Fruit fly (Drosophila melanogaster) whole organism, wandering third instar larva: ENCODE data around the gene hale.

Source experiments
- Abd-B ChIP-seq: fragments of >200 bp; optimal IDR thresholded peaks from 2 replicates; lab custom pipeline; 2017; ENCODE audit warnings: missing biosample characterization, missing genetic modification characterization
- CG32264 ChIP-seq: fragments of 200-800 bp; sonication (Bioruptor generic); optimal IDR thresholded peaks from 2 replicates; lab custom pipeline; 2016; ENCODE audit warnings: missing biosample characterization, missing genetic modification characterization
- CG9705 ChIP-seq: fragments of 200-800 bp; sonication (Bioruptor generic); optimal IDR thresholded peaks from 2 replicates; lab custom pipeline; 2018; ENCODE audit warnings: missing biosample characterization, mild to moderate bottlenecking, missing genetic modification characterization
- CrebA ChIP-seq: fragments of 200-800 bp; sonication (Bioruptor generic); optimal IDR thresholded peaks from 2 replicates; lab custom pipeline; 2016; ENCODE audit warnings: missing biosample characterization, mild to moderate bottlenecking, missing genetic modification characterization, borderline replicate concordance
- Dfd ChIP-seq: fragments of >200 bp; optimal IDR thresholded peaks from 2 replicates; lab custom pipeline; 2017; ENCODE audit warnings: missing biosample characterization, missing genetic modification characterization
- Dif ChIP-seq: fragments of 200-275, 200-300 bp; sonication (Bioruptor generic); optimal IDR thresholded peaks from 2 replicates; lab custom pipeline; 2018; ENCODE audit warnings: missing biosample characterization, missing genetic modification characterization; ENCODE audit not compliant: partially characterized antibody
- GATAd ChIP-seq: sonication (Bioruptor generic); optimal IDR thresholded peaks from 2 replicates; lab custom pipeline; 2016; ENCODE audit warnings: missing biosample characterization, missing genetic modification characterization
- HLH106 ChIP-seq: fragments of 200-800 bp; optimal IDR thresholded peaks from 3 replicates; lab custom pipeline; 2019; ENCODE audit warnings: missing biosample characterization, mild to moderate bottlenecking, missing genetic modification characterization, moderate library complexity
- Hnf4 ChIP-seq: fragments of 200-800 bp; sonication (Bioruptor generic); optimal IDR thresholded peaks from 2 replicates; lab custom pipeline; 2016; ENCODE audit warnings: missing biosample characterization, mild to moderate bottlenecking, missing genetic modification characterization
- Hr78 ChIP-seq: fragments of >200 bp; optimal IDR thresholded peaks from 2 replicates; lab custom pipeline; 2017; ENCODE audit warnings: missing biosample characterization, missing genetic modification characterization
- Hr83 ChIP-seq: fragments of 200-300 bp; sonication (Bioruptor generic); optimal IDR thresholded peaks from 2 replicates; lab custom pipeline; 2016; ENCODE audit warnings: missing biosample characterization, mild to moderate bottlenecking, missing genetic modification characterization, moderate library complexity; ENCODE audit not compliant: poor library complexity, severe bottlenecking
- Jra ChIP-seq: sonication (Bioruptor generic); optimal IDR thresholded peaks from 2 replicates; lab custom pipeline; 2016; ENCODE audit warnings: missing biosample characterization, missing genetic modification characterization
- Mio ChIP-seq: sonication (Bioruptor generic); optimal IDR thresholded peaks from 2 replicates; lab custom pipeline; 2016; ENCODE audit warnings: missing biosample characterization, missing genetic modification characterization
- Myc ChIP-seq: fragments of >200 bp; optimal IDR thresholded peaks from 2 replicates; lab custom pipeline; 2017
- N ChIP-seq: fragments of >200 bp; optimal IDR thresholded peaks from 2 replicates; lab custom pipeline; 2018; ENCODE audit warnings: missing biosample characterization, missing external identifiers, missing genetic modification characterization
- OdsH ChIP-seq: fragments of 200-800 bp; sonication (Bioruptor generic); optimal IDR thresholded peaks from 2 replicates; lab custom pipeline; 2016; ENCODE audit warnings: missing biosample characterization, mild to moderate bottlenecking, missing genetic modification characterization
- Rel ChIP-seq, 2 experiments: fragments of 200-800 bp; sonication (Bioruptor generic) in 1 of 2; optimal IDR thresholded peaks; 2 replicates in 1 of 2; 3 replicates in 1 of 2; lab custom pipeline; 2016 to 2019; ENCODE audit warnings: mild to moderate bottlenecking in 2 of 2, missing biosample characterization in 2 of 2, missing genetic modification characterization in 2 of 2, moderate library complexity in 1 of 2
- br ChIP-seq: fragments of 200-800 bp; sonication (Bioruptor generic); optimal IDR thresholded peaks from 2 replicates; lab custom pipeline; 2016; ENCODE audit warnings: missing biosample characterization, missing genetic modification characterization
- brk ChIP-seq: fragments of 200-800 bp; sonication (Bioruptor generic); optimal IDR thresholded peaks from 2 replicates; lab custom pipeline; 2016; ENCODE audit warnings: missing biosample characterization, mild to moderate bottlenecking, missing genetic modification characterization
- dl ChIP-seq, 2 experiments: fragments of 175-275, 200-275 bp in 1 of 2; fragments of 200-275 bp in 1 of 2; sonication (Bioruptor generic); optimal IDR thresholded peaks; lab custom pipeline; 2018; ENCODE audit warnings: mild to moderate bottlenecking in 2 of 2, missing biosample characterization in 2 of 2, missing genetic modification characterization in 2 of 2, moderate library complexity in 2 of 2; ENCODE audit not compliant: partially characterized antibody in 2 of 2, insufficient read depth in 1 of 2
- dmrt93B ChIP-seq: fragments of 200-800 bp; sonication (Bioruptor generic); optimal IDR thresholded peaks from 2 replicates; lab custom pipeline; 2018; ENCODE audit warnings: missing biosample characterization, mild to moderate bottlenecking, missing genetic modification characterization
- dsf ChIP-seq: sonication (Bioruptor generic); optimal IDR thresholded peaks from 2 replicates; lab custom pipeline; 2016; ENCODE audit warnings: missing biosample characterization, missing genetic modification characterization, borderline replicate concordance
- ey ChIP-seq: fragments of 200-800 bp; sonication (Bioruptor generic); optimal IDR thresholded peaks from 2 replicates; lab custom pipeline; 2016; ENCODE audit warnings: missing biosample characterization, missing genetic modification characterization
- foxo ChIP-seq, 2 experiments: fragments of 200-800 bp; sonication (Bioruptor generic); optimal IDR thresholded peaks; 2 replicates in 1 of 2; 3 replicates in 1 of 2; lab custom pipeline; 2016 to 2017; ENCODE audit warnings: missing biosample characterization in 2 of 2, missing genetic modification characterization in 2 of 2
- fru ChIP-seq: fragments of 200-800 bp; sonication (Bioruptor generic); optimal IDR thresholded peaks from 3 replicates; lab custom pipeline; 2016; ENCODE audit warnings: missing biosample characterization, mild to moderate bottlenecking, missing genetic modification characterization
- h ChIP-seq: fragments of 200-800 bp; sonication (Bioruptor generic); optimal IDR thresholded peaks from 3 replicates; lab custom pipeline; 2016; ENCODE audit warnings: missing biosample characterization, mild to moderate bottlenecking, missing genetic modification characterization
- jim ChIP-seq: fragments of 175-275, 200-325 bp; sonication (Bioruptor generic); optimal IDR thresholded peaks from 2 replicates; lab custom pipeline; 2016; ENCODE audit warnings: missing biosample characterization, mild to moderate bottlenecking, missing genetic modification characterization
- lola ChIP-seq: fragments of >200 bp; optimal IDR thresholded peaks from 2 replicates; lab custom pipeline; 2017; ENCODE audit warnings: missing biosample characterization, missing genetic modification characterization
- pan ChIP-seq: fragments of >200 bp; optimal IDR thresholded peaks from 2 replicates; lab custom pipeline; 2017
- psq ChIP-seq: fragments of 200-800 bp; sonication (Bioruptor generic); optimal IDR thresholded peaks from 3 replicates; lab custom pipeline; 2017; ENCODE audit warnings: missing biosample characterization, mild to moderate bottlenecking, missing genetic modification characterization, moderate library complexity
- rgr ChIP-seq: fragments of 200-800 bp; sonication (Bioruptor generic); optimal IDR thresholded peaks from 3 replicates; lab custom pipeline; 2016; ENCODE audit warnings: missing biosample characterization, mild to moderate bottlenecking, missing genetic modification characterization
- sage ChIP-seq: fragments of 200-800 bp; sonication (Bioruptor generic); optimal IDR thresholded peaks from 2 replicates; lab custom pipeline; 2016; ENCODE audit warnings: missing biosample characterization, mild to moderate bottlenecking, missing genetic modification characterization
- sv ChIP-seq: fragments of 200-800 bp; sonication (Bioruptor generic); optimal IDR thresholded peaks from 3 replicates; lab custom pipeline; 2016; ENCODE audit warnings: missing biosample characterization, missing genetic modification characterization
- tai ChIP-seq: sonication (Bioruptor generic); optimal IDR thresholded peaks from 2 replicates; lab custom pipeline; 2016; ENCODE audit warnings: missing biosample characterization, missing genetic modification characterization
- usp ChIP-seq: fragments of >200 bp; optimal IDR thresholded peaks from 2 replicates; lab custom pipeline; 2017; ENCODE audit warnings: missing biosample characterization, missing genetic modification characterization
- woc ChIP-seq: sonication (Bioruptor generic); optimal IDR thresholded peaks from 2 replicates; lab custom pipeline; 2016; ENCODE audit warnings: missing biosample characterization, mild to moderate bottlenecking, missing genetic modification characterization

hale gene

DNA sequence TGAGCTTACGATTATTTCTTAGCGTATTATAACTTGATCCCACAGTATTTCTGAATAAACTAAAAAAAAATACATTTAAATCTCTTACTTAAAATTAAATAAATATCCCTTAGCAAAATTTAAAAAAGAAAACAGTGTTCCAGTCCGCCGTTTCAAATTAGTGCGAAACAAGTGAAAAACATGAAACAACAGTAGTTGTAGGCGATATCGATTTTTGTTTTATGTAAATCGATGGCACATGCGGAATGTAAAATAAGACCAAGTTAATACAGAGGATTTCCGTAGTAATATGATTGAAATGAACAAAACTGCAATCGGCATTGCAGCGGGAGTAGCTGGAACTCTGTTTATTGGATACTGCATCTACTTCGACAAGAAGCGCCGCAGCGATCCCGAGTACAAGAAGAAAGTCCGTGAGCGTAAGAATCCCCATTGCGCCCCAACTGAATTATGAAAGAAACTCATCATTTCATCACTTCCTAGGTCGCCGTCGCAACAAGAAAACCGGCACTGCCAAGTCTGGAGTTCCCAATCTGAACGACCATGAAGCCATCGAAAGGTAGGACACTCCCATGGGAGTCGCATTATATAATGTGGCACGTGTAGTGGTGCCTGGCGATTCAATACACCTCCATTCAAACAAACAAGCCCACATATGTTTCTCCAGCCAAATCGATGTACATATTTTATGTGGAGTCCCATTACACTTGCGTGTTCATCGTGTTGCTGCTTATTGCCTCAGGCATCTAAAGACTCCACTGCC lies 15.4 kb upstream of the hale start:
- no peak for TF ChIP-seq jim (GFP tag; lab: Kevin White, UChicago)
- TF ChIP-seq Mio (GFP tag; lab: Kevin White, UChicago) = no peak
- no peak for TF ChIP-seq pan (lab: Kevin White, UChicago)
- no peak for TF ChIP-seq N (GFP tag; lab: Kevin White, UChicago)
- no peak for TF ChIP-seq dl (GFP tag; optimal IDR thresholded peaks at IDR 0.05; lab: Kevin White, UChicago; ENCODE audit: insufficient read depth in 1 of 2, partially characterized antibody in 2 of 2)
- no peak for TF ChIP-seq CG32264 (GFP tag; lab: Kevin White, UChicago)
- TF ChIP-seq dmrt93B (GFP tag; lab: Kevin White, UChicago) = no peak
- TF ChIP-seq woc (GFP tag; lab: Kevin White, UChicago) = peak; percentile 56
- TF ChIP-seq Dif (GFP tag; lab: Kevin White, UChicago) = no peak
- peak; percentile 41 for TF ChIP-seq fru (GFP tag; lab: Kevin White, UChicago)
- no peak for TF ChIP-seq tai
- TF ChIP-seq brk (GFP tag; lab: Kevin White, UChicago) = no peak
- no peak for TF ChIP-seq CG9705 (GFP tag; lab: Kevin White, UChicago)
- TF ChIP-seq HLH106 (tag; lab: Kevin White, UChicago) = no peak

DNA sequence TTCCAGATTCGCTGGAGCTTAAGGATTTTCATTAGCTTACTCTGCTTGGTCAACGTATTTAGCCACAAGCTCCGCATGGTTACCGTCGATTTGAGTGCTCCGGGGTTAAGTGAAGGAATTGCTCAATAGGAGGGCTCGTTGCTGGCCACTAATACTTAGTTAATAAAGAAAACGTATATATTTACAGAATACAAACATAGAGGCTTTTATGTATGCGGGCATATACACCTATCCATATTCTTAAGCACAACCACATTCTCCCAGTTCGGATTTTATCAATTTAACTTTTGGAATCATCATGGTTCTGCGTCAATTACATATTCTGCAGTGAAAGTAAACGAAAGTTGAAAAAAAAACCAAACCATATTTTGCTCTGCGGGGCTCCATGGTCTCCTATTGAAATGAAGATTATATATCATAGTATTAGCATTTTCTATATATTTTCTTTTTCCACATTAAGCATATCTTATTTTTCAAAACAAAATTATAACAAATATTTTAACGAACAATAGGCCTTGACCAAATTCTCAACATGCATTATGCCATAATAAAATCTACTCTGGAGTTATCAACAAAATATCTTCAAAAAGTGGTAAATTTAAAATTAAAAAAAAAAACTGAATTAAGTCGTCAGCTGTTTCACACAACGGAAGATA lies 14.5 kb upstream of the hale start, which contains the start of the genes Tom20 and Gabat:
Tom20 (plus strand) TSS at position 564 of the 656 bp plus-strand sequence.
Gabat (minus strand) TSS at position 606 of the 656 bp plus-strand sequence.
- TF ChIP-seq Hr83 (no peak), Dif (GFP tag; lab: Kevin White, UChicago) (no peak), Jra (GFP tag; lab: Kevin White, UChicago) (no peak), dl (GFP tag; optimal IDR thresholded peaks at IDR 0.05; lab: Kevin White, UChicago; ENCODE audit: insufficient read depth in 1 of 2, partially characterized antibody in 2 of 2) (no peak), lola (GFP tag; lab: Kevin White, UChicago) (no peak), N (GFP tag; lab: Kevin White, UChicago) (no peak), OdsH (GFP tag; lab: Kevin White, UChicago) (no peak), Dfd (no peak)

DNA sequence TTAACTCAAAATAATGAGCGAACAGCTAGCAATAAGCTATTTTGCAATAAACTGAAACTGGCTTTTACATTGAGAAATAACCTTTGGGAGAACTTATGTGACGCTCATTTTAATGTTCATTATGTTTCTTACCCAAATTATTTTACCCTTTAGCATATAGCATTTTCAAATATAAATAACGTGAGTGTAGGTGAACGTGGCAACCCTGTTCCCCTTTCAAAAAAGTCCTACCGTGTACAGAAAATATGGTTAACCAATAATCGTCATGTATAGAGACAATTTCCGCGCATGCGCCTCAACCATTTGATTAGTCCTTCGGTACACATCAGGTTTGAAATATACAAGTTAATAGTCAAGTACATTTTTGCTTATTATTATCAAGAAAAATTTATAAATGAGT lies 8.3 kb upstream of the hale start:
- TF ChIP-seq Dfd = no peak
- no peak for TF ChIP-seq CG32264 (GFP tag; lab: Kevin White, UChicago)
- no peak for TF ChIP-seq foxo (GFP tag; optimal IDR thresholded peaks at IDR 0.05; lab: Kevin White, UChicago)
- no peak for TF ChIP-seq br (GFP tag; lab: Kevin White, UChicago)
- no peak for TF ChIP-seq rgr (GFP tag; lab: Kevin White, UChicago)
- no peak for TF ChIP-seq jim (GFP tag; lab: Kevin White, UChicago)
- no peak for TF ChIP-seq Dif (GFP tag; lab: Kevin White, UChicago)
- no peak for TF ChIP-seq usp (GFP tag; lab: Kevin White, UChicago)
- TF ChIP-seq Hnf4 (GFP tag; lab: Kevin White, UChicago) = no peak
- no peak for TF ChIP-seq dl (GFP tag; optimal IDR thresholded peaks at IDR 0.05; lab: Kevin White, UChicago; ENCODE audit: insufficient read depth in 1 of 2, partially characterized antibody in 2 of 2)
- TF ChIP-seq Myc (lab: Kevin White, UChicago) = no peak
- no peak for TF ChIP-seq ey (GFP tag; lab: Kevin White, UChicago)
- TF ChIP-seq dsf (GFP tag; lab: Kevin White, UChicago) = no peak
- no peak for TF ChIP-seq CrebA (GFP tag; lab: Kevin White, UChicago)
- TF ChIP-seq tai = no peak
- TF ChIP-seq Hr83 = no peak
- TF ChIP-seq brk (GFP tag; lab: Kevin White, UChicago) = no peak
- no peak for TF ChIP-seq GATAd
- no peak for TF ChIP-seq Hr78 (GFP tag; lab: Kevin White, UChicago)
- TF ChIP-seq sv (GFP tag; lab: Kevin White, UChicago) = no peak

DNA sequence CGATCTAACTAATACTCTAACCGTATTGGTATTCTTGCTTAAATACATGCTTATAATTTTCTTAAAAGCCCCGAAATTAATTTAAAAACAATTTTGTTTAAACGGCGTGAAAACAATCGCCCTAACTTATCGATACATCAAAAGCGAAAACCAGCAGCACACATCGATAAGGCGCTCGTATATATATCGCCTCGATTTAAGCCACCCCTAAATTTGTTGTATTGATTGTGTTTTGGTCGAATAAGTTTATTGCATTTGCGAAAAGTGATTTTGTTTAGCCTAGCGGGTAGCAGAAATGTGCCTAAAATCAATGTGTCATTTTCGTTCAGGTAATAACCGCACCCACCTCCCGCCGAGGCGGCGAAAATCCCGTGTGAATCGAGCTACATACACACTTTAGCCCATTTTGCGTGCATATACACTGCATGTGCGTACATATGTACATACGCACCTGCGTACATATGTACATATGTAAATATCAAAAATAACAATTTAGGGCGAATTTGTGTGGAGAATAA lies 6.1 kb upstream of the hale start, which contains the start of the genes CG7646 and Nca:
CG7646 (plus strand) TSS at position 174 of the 518 bp plus-strand sequence.
Nca (plus strand) TSS at position 174 of the 518 bp plus-strand sequence.
- TF ChIP-seq CrebA (GFP tag; lab: Kevin White, UChicago) (no peak), CG32264 (GFP tag; lab: Kevin White, UChicago) (no peak), Myc (lab: Kevin White, UChicago) (no peak), dsf (GFP tag; lab: Kevin White, UChicago) (no peak), CG9705 (GFP tag; lab: Kevin White, UChicago) (peak; percentile 22), psq (GFP tag; lab: Kevin White, UChicago) (no peak), ey (GFP tag; lab: Kevin White, UChicago) (no peak), pan (lab: Kevin White, UChicago) (no peak), h (GFP tag; lab: Kevin White, UChicago) (peak; percentile 29), woc (GFP tag; lab: Kevin White, UChicago) (no peak), Abd-B (GFP tag; lab: Kevin White, UChicago) (no peak), Rel (GFP tag; optimal IDR thresholded peaks at IDR 0.05; lab: Kevin White, UChicago) (no peak), Rel (tag; optimal IDR thresholded peaks at IDR 0.05; lab: Kevin White, UChicago) (no peak), dmrt93B (GFP tag; lab: Kevin White, UChicago) (no peak), Mio (GFP tag; lab: Kevin White, UChicago) (no peak), Jra (GFP tag; lab: Kevin White, UChicago) (peak; percentile 46), fru (GFP tag; lab: Kevin White, UChicago) (no peak), rgr (GFP tag; lab: Kevin White, UChicago) (no peak), Dif (GFP tag; lab: Kevin White, UChicago) (no peak), sage (no peak), lola (GFP tag; lab: Kevin White, UChicago) (no peak), dl (GFP tag; optimal IDR thresholded peaks at IDR 0.05; lab: Kevin White, UChicago; ENCODE audit: insufficient read depth in 1 of 2, partially characterized antibody in 2 of 2) (no peak), Hnf4 (GFP tag; lab: Kevin White, UChicago) (no peak), HLH106 (tag; lab: Kevin White, UChicago) (no peak), Hr78 (GFP tag; lab: Kevin White, UChicago) (no peak), GATAd (no peak)
